Fruit fly (Drosophila melanogaster) whole organism, embryonic: ENCODE results near the gene Rdh.

Experiments used
- Atf6 ChIP-seq: fragments of 200-800 bp; sonication (Bioruptor generic); IDR thresholded peaks from 2 replicates; pipeline ENCODE4 v1.3.6; 2022; ENCODE audit warnings: missing biosample characterization, missing genetic modification characterization
- CG1024 ChIP-seq: fragments of 200-800 bp; sonication (Bioruptor generic); IDR thresholded peaks from 2 replicates; pipeline ENCODE4 v1.3.6; 2022; ENCODE audit warnings: missing biosample characterization, missing genetic modification characterization
- CG13287 ChIP-seq: fragments of 200-800 bp; sonication (Bioruptor generic); IDR thresholded peaks from 2 replicates; pipeline ENCODE4 v1.3.6; 2022; ENCODE audit warnings: missing biosample characterization, missing genetic modification characterization; ENCODE audit not compliant: partially characterized antibody
- CG15269 ChIP-seq: fragments of 200-800 bp; sonication (Bioruptor generic); optimal IDR thresholded peaks from 2 replicates; lab custom pipeline; 2018; ENCODE audit warnings: missing biosample characterization, mild to moderate bottlenecking, missing genetic modification characterization, moderate library complexity
- CG2120 ChIP-seq: fragments of 200-800 bp; sonication (Bioruptor generic); optimal IDR thresholded peaks from 3 replicates; lab custom pipeline; 2016; ENCODE audit warnings: missing biosample characterization, missing genetic modification characterization
- CG31365 ChIP-seq: fragments of 200-800 bp; sonication (Bioruptor generic); optimal IDR thresholded peaks from 2 replicates; lab custom pipeline; 2018; ENCODE audit warnings: missing biosample characterization, mild to moderate bottlenecking, missing genetic modification characterization
- CG32532 ChIP-seq: fragments of 200-800 bp; sonication (Bioruptor generic); IDR thresholded peaks from 2 replicates; pipeline ENCODE4 v1.3.6; 2022; ENCODE audit warnings: missing biosample characterization, missing genetic modification characterization
- CG3995 ChIP-seq: fragments of 200-800 bp; sonication (Bioruptor generic); optimal IDR thresholded peaks from 3 replicates; lab custom pipeline; 2016; ENCODE audit warnings: missing biosample characterization, missing genetic modification characterization
- CG4854 ChIP-seq: fragments of 200-800 bp; sonication (Bioruptor generic); optimal IDR thresholded peaks from 2 replicates; lab custom pipeline; 2016; ENCODE audit warnings: missing biosample characterization, missing genetic modification characterization, inconsistent platforms
- CG6254 ChIP-seq: fragments of 200-800 bp; sonication (Bioruptor generic); optimal IDR thresholded peaks from 3 replicates; lab custom pipeline; 2017; ENCODE audit warnings: mild to moderate bottlenecking, missing biosample characterization, missing genetic modification reagents, missing genetic modification characterization
- CG6689 ChIP-seq: fragments of 200-800 bp; sonication (Bioruptor generic); IDR thresholded peaks from 2 replicates; pipeline ENCODE4 v1.3.6; 2022; ENCODE audit warnings: missing biosample characterization, missing genetic modification characterization
- CG6765 ChIP-seq: fragments of 200-800 bp; sonication (Bioruptor generic); optimal IDR thresholded peaks from 3 replicates; lab custom pipeline; 2017; ENCODE audit warnings: missing biosample characterization, mild to moderate bottlenecking, missing genetic modification characterization
- CG8281 ChIP-seq: fragments of 200-800 bp; sonication (Bioruptor generic); optimal IDR thresholded peaks from 2 replicates; lab custom pipeline; 2018; ENCODE audit warnings: missing biosample characterization, mild to moderate bottlenecking, missing genetic modification characterization, moderate library complexity
- CG8290 ChIP-seq, 3 experiments: fragments of 200-800 bp; sonication (Bioruptor generic); optimal IDR thresholded peaks; 2 replicates each; lab custom pipeline; 2016 to 2019; ENCODE audit warnings: missing biosample characterization in 3 of 3, missing genetic modification characterization in 3 of 3, mild to moderate bottlenecking in 2 of 3, moderate library complexity in 1 of 3
- CG9797 ChIP-seq: fragments of 200-800 bp; sonication (Bioruptor generic); optimal IDR thresholded peaks from 3 replicates; lab custom pipeline; 2018; ENCODE audit warnings: missing biosample characterization, mild to moderate bottlenecking, missing genetic modification characterization
- Camta ChIP-seq: fragments of 200-800 bp; sonication (Bioruptor generic); optimal IDR thresholded peaks from 2 replicates; lab custom pipeline; 2016; ENCODE audit warnings: missing biosample characterization, missing genetic modification characterization
- Deaf1 ChIP-seq: fragments of 200-800 bp; optimal IDR thresholded peaks from 3 replicates; lab custom pipeline; 2019; ENCODE audit warnings: missing biosample characterization, mild to moderate bottlenecking, missing genetic modification characterization, moderate library complexity
- Dip2 ChIP-seq: fragments of 200-800 bp; sonication (Bioruptor generic); IDR thresholded peaks from 2 replicates; pipeline ENCODE4 v1.3.6; 2022; ENCODE audit warnings: missing biosample characterization, missing genetic modification characterization
- Doc2 ChIP-seq: fragments of 200-800 bp; sonication (Bioruptor generic); IDR thresholded peaks from 2 replicates; pipeline ENCODE4 v1.3.6; 2022; ENCODE audit warnings: missing biosample characterization, missing genetic modification characterization
- Doc3 ChIP-seq: fragments of 200-800 bp; sonication (Bioruptor generic); IDR thresholded peaks from 3 replicates; pipeline ENCODE4 v1.3.6; 2022; ENCODE audit warnings: missing biosample characterization, missing genetic modification characterization; ENCODE audit not compliant: partially characterized antibody
- Ets97D ChIP-seq: fragments of 200-800 bp; sonication (Bioruptor generic); optimal IDR thresholded peaks from 3 replicates; lab custom pipeline; 2016; ENCODE audit warnings: missing biosample characterization, missing genetic modification characterization
- GATAe ChIP-seq: fragments of 200-800 bp; sonication (Bioruptor generic); conservative IDR thresholded peaks from 2 replicates; pipeline ENCODE4 v1.3.6; 2022; ENCODE audit warnings: missing biosample characterization, missing genetic modification characterization
- Hr39 ChIP-seq: fragments of >200 bp; optimal IDR thresholded peaks from 2 replicates; lab custom pipeline; 2017
- Lpt ChIP-seq: fragments of >200 bp; optimal IDR thresholded peaks from 2 replicates; lab custom pipeline; 2018; ENCODE audit warnings: missing biosample characterization, missing genetic modification characterization
- MBD-R2 ChIP-seq: fragments of 200-800 bp; sonication (Bioruptor generic); IDR thresholded peaks from 2 replicates; pipeline ENCODE4 v1.3.6; 2022; ENCODE audit warnings: missing biosample characterization, missing genetic modification characterization
- MESR4 ChIP-seq: fragments of 200-800 bp; sonication (Bioruptor generic); optimal IDR thresholded peaks from 2 replicates; lab custom pipeline; 2018; ENCODE audit warnings: missing biosample characterization, mild to moderate bottlenecking, missing genetic modification characterization, moderate library complexity
- MTF-1 ChIP-seq: fragments of 200-800 bp; sonication (Bioruptor generic); optimal IDR thresholded peaks from 2 replicates; lab custom pipeline; 2018; ENCODE audit warnings: missing biosample characterization, mild to moderate bottlenecking, missing genetic modification characterization, borderline replicate concordance
- Nf-YA ChIP-seq: fragments of 200-800 bp; sonication (Bioruptor generic); IDR thresholded peaks from 2 replicates; pipeline ENCODE4 v1.3.6; 2022; ENCODE audit warnings: missing biosample characterization, missing genetic modification characterization
- NfI ChIP-seq: fragments of 200-800 bp; sonication (Bioruptor generic); optimal IDR thresholded peaks from 3 replicates; lab custom pipeline; 2018; ENCODE audit warnings: missing biosample characterization, mild to moderate bottlenecking, missing genetic modification characterization, moderate library complexity
- Oli ChIP-seq: fragments of 200-800 bp; sonication (Bioruptor generic); optimal IDR thresholded peaks from 2 replicates; lab custom pipeline; 2018; ENCODE audit warnings: missing biosample characterization, mild to moderate bottlenecking, missing genetic modification characterization, moderate library complexity
- Rfx ChIP-seq: fragments of 200-800 bp; sonication (Bioruptor generic); IDR thresholded peaks from 2 replicates; pipeline ENCODE4 v1.3.6; 2022; ENCODE audit warnings: missing biosample characterization, missing genetic modification characterization
- Xrp1 ChIP-seq: fragments of 200-800 bp; sonication (Bioruptor generic); IDR thresholded peaks from 2 replicates; pipeline ENCODE4 v1.3.6; 2022; ENCODE audit warnings: missing biosample characterization, missing genetic modification characterization
- YL-1 ChIP-seq: fragments of 200-800 bp; sonication (Bioruptor generic); optimal IDR thresholded peaks from 3 replicates; lab custom pipeline; 2017; ENCODE audit warnings: missing biosample characterization, mild to moderate bottlenecking, missing genetic modification characterization
- ash1 ChIP-seq: fragments of 200-800 bp; sonication (Bioruptor generic); optimal IDR thresholded peaks from 2 replicates; lab custom pipeline; 2018; ENCODE audit warnings: missing biosample characterization, mild to moderate bottlenecking, missing genetic modification characterization
- chinmo ChIP-seq: fragments of 200-800 bp; sonication (Bioruptor generic); IDR thresholded peaks from 4 replicates; pipeline ENCODE4 v1.3.6; 2022; ENCODE audit warnings: missing biosample characterization, missing genetic modification characterization; ENCODE audit not compliant: partially characterized antibody
- danr ChIP-seq: fragments of 200-800 bp; sonication (Bioruptor generic); IDR thresholded peaks from 2 replicates; pipeline ENCODE4 v1.3.6; 2022; ENCODE audit warnings: missing biosample characterization, missing genetic modification characterization
- gfzf ChIP-seq: fragments of 200-800 bp; sonication (Bioruptor generic); optimal IDR thresholded peaks from 2 replicates; lab custom pipeline; 2016; ENCODE audit warnings: missing biosample characterization, mild to moderate bottlenecking, missing genetic modification characterization, moderate library complexity
- hb ChIP-seq: fragments of 200-800 bp; sonication (Bioruptor generic); IDR thresholded peaks from 3 replicates; pipeline ENCODE4 v1.3.6; 2022; ENCODE audit warnings: missing biosample characterization, missing genetic modification characterization; ENCODE audit not compliant: partially characterized antibody
- knrl ChIP-seq: fragments of 200-800 bp; sonication (Bioruptor generic); IDR thresholded peaks from 3 replicates; pipeline ENCODE4 v1.3.6; 2022; ENCODE audit warnings: missing biosample characterization, missing genetic modification characterization; ENCODE audit not compliant: partially characterized antibody
- luna ChIP-seq: fragments of 200-800 bp; sonication (Bioruptor generic); optimal IDR thresholded peaks from 2 replicates; lab custom pipeline; 2016; ENCODE audit warnings: missing biosample characterization, missing genetic modification characterization
- maf-S ChIP-seq: fragments of 200-800 bp; sonication (Bioruptor generic); optimal IDR thresholded peaks from 2 replicates; lab custom pipeline; 2016; ENCODE audit warnings: missing biosample characterization, missing genetic modification characterization
- p53 ChIP-seq: fragments of 200-800 bp; sonication (Bioruptor generic); optimal IDR thresholded peaks from 2 replicates; lab custom pipeline; 2016; ENCODE audit warnings: missing biosample characterization, missing genetic modification characterization
- seq ChIP-seq: fragments of 200-800 bp; sonication (Bioruptor generic); IDR thresholded peaks from 2 replicates; pipeline ENCODE4 v1.3.6; 2022; ENCODE audit warnings: missing biosample characterization, missing genetic modification characterization
- sug ChIP-seq: fragments of 200-800 bp; optimal IDR thresholded peaks from 2 replicates; lab custom pipeline; 2019; ENCODE audit warnings: missing biosample characterization, mild to moderate bottlenecking, missing genetic modification characterization, moderate library complexity
- tll ChIP-seq, 2 experiments: fragments of 200-800 bp in 1 of 2; fragments of >200 bp in 1 of 2; sonication (Bioruptor generic) in 1 of 2; optimal IDR thresholded peaks; 2 replicates each; lab custom pipeline; 2017 to 2019; ENCODE audit warnings: missing biosample characterization in 2 of 2, missing genetic modification characterization in 2 of 2, mild to moderate bottlenecking in 1 of 2, moderate library complexity in 1 of 2
- tna ChIP-seq: fragments of 200-800 bp; sonication (Bioruptor generic); IDR thresholded peaks from 2 replicates; pipeline ENCODE4 v1.3.6; 2022; ENCODE audit warnings: missing biosample characterization, missing genetic modification characterization; ENCODE audit not compliant: partially characterized antibody
- trh ChIP-seq: fragments of 200-800 bp; sonication (Bioruptor generic); optimal IDR thresholded peaks from 2 replicates; lab custom pipeline; 2016; ENCODE audit warnings: missing biosample characterization, missing genetic modification characterization
- twi ChIP-seq: fragments of 200-800 bp; optimal IDR thresholded peaks from 2 replicates; lab custom pipeline; 2019; ENCODE audit warnings: missing biosample characterization, mild to moderate bottlenecking, missing genetic modification characterization, moderate library complexity
- zen2 ChIP-seq: fragments of 200-800 bp; sonication (Bioruptor generic); IDR thresholded peaks from 3 replicates; pipeline ENCODE4 v1.3.6; 2022; ENCODE audit warnings: missing biosample characterization, missing genetic modification characterization; ENCODE audit not compliant: partially characterized antibody

Gene Rdh

dm6 chr3L:3806330-3806729, 18.9 kb upstream of the Rdh start, which contains the start of the genes CG32264, ntc and IntS10 (continued):
- peak; percentile 50; the same call in 1 of the 3 replicates for TF ChIP-seq hb (GFP tag; lab: Robert Waterston, UW)
- TF ChIP-seq NfI (GFP tag; lab: Kevin White, UChicago) = peak; percentile 80
- no peak for TF ChIP-seq CG9797
- TF ChIP-seq Camta (GFP tag; lab: Kevin White, UChicago) = peak; percentile 58
- no peak for TF ChIP-seq ash1
- no peak for TF ChIP-seq Hr39 (lab: Kevin White, UChicago)
- TF ChIP-seq Dip2 (GFP tag; lab: Robert Waterston, UW) = no peak
- no peak for TF ChIP-seq chinmo (GFP tag; lab: Robert Waterston, UW)
- peak; percentile 22 for TF ChIP-seq gfzf (GFP tag; lab: Kevin White, UChicago)
- TF ChIP-seq Atf6 = peak; percentile 44; the same call in 1 of the 2 replicates
- TF ChIP-seq luna (GFP tag; lab: Kevin White, UChicago) = peak; percentile 78
- peak; percentile 66 for TF ChIP-seq CG8290 (GFP tag; optimal IDR thresholded peaks at IDR 0.05; lab: Kevin White, UChicago)
- peak; percentile 16 to 50 for TF ChIP-seq CG8290 (tag; optimal IDR thresholded peaks at IDR 0.05; lab: Kevin White, UChicago)
- 0 out of 2 replicates have a peak, but pooled peaks have one; percentile 29 for TF ChIP-seq danr
- TF ChIP-seq CG2120 = peak; percentile 90
- no peak for TF ChIP-seq Doc2 (GFP tag; lab: Robert Waterston, UW)
- TF ChIP-seq zen2 = no peak
- TF ChIP-seq Oli (tag; lab: Kevin White, UChicago) = peak; percentile 45
- TF ChIP-seq CG6254 (GFP tag; lab: Kevin White, UChicago) = peak; percentile 7
- TF ChIP-seq CG4854 (GFP tag; lab: Kevin White, UChicago) = peak; percentile 33
- peak in 1 of 2 experiments; percentile 16 for TF ChIP-seq tll (GFP tag; optimal IDR thresholded peaks at IDR 0.05; lab: Kevin White, UChicago)
- peak; percentile 63 for TF ChIP-seq CG32532 (GFP tag; lab: Robert Waterston, UW)
- peak; percentile 79 for TF ChIP-seq maf-S (GFP tag; lab: Kevin White, UChicago)
- TF ChIP-seq tna (GFP tag; lab: Robert Waterston, UW) = no peak
- no peak for TF ChIP-seq Nf-YA
- peak; percentile 69 for TF ChIP-seq Ets97D (GFP tag; lab: Kevin White, UChicago)

dm6 chr3L:3809943-3810342, 15.3 kb upstream of the Rdh start, which contains the start of gene CG32262:
CG32262 (minus strand) TSS chr3L:3810196.
- no peak for TF ChIP-seq CG31365 (tag; lab: Kevin White, UChicago)
- TF ChIP-seq CG15269 (tag; lab: Kevin White, UChicago) = no peak
- no peak for TF ChIP-seq CG6689
- TF ChIP-seq Lpt = no peak
- TF ChIP-seq twi (tag; lab: Kevin White, UChicago) = no peak
- TF ChIP-seq knrl (GFP tag; lab: Robert Waterston, UW) = no peak
- no peak for TF ChIP-seq trh (GFP tag; lab: Kevin White, UChicago)
- TF ChIP-seq seq (GFP tag; lab: Robert Waterston, UW) = no peak
- TF ChIP-seq hb (GFP tag; lab: Robert Waterston, UW) = peak; percentile 51; the same call in 1 of the 3 replicates
- TF ChIP-seq Doc3 = peak; percentile 50; the same call in 1 of the 3 replicates
- TF ChIP-seq tna (GFP tag; lab: Robert Waterston, UW) = peak; percentile 72
- no peak for TF ChIP-seq CG6765 (GFP tag; lab: Kevin White, UChicago)
- TF ChIP-seq NfI (GFP tag; lab: Kevin White, UChicago) = peak; percentile 12
- peak; percentile 58 for TF ChIP-seq Deaf1
- peak; percentile 80 for TF ChIP-seq CG13287
- TF ChIP-seq MBD-R2 (GFP tag; lab: Robert Waterston, UW) = peak; percentile 84
- TF ChIP-seq sug = peak; percentile 23
- TF ChIP-seq YL-1 (GFP tag; lab: Kevin White, UChicago) = no peak
- TF ChIP-seq Xrp1 (GFP tag; lab: Robert Waterston, UW) = no peak
- no peak for TF ChIP-seq p53
- TF ChIP-seq CG8281 (tag; lab: Kevin White, UChicago) = no peak
- TF ChIP-seq Rfx (GFP tag; lab: Robert Waterston, UW) = peak; percentile 31
- no peak for TF ChIP-seq CG3995
- peak; percentile 80 for TF ChIP-seq MTF-1
- peak; percentile 92 for TF ChIP-seq MESR4 (GFP tag; lab: Kevin White, UChicago)
- TF ChIP-seq CG1024 (GFP tag; lab: Robert Waterston, UW) = no peak
- no peak for TF ChIP-seq GATAe
